Fruit fly (Drosophila melanogaster): Measurements from ENCODE around the gene Cpr12A.

- no peak for TF ChIP-seq EcR (GFP tag; optimal IDR thresholded peaks at IDR 0.05)
- peak; percentile 40 for TF ChIP-seq CG9948 (tag; optimal IDR thresholded peaks at IDR 0.05)
- TF ChIP-seq Pif1A (GFP tag; optimal IDR thresholded peaks at IDR 0.05): peak; percentile 51
- TF ChIP-seq rn (GFP tag; IDR thresholded peaks at IDR 0.05): no peak
- peak; percentile 45 for TF ChIP-seq CG8159 (tag; optimal IDR thresholded peaks at IDR 0.05)
- TF ChIP-seq CG34367 (tag; optimal IDR thresholded peaks at IDR 0.05): no peak
These were observed 28.9 kb downstream of the Cpr12A start for dm6 chrX:13572382-13572781.

Data from whole organism, pupa.